Worm (Caenorhabditis elegans): ENCODE results near the gene W08E12.6.
"Not testable (repeated sequence)": the region's sequence is repeated elsewhere in the genome, so short reads cannot be mapped to it uniquely, and the experiment has no call there.

W08E12.6 gene

ce11 chrIV:3313311-3313710 lies 14.9 kb downstream of the W08E12.6 start:
- TF ChIP-seq dsc-1 (tag; optimal IDR thresholded peaks at IDR 0.05) = peak; percentile 46
- TF ChIP-seq nhr-47 (tag; optimal IDR thresholded peaks at IDR 0.05) = peak; percentile 84
- TF ChIP-seq lin-13 (GFP tag; optimal IDR thresholded peaks at IDR 0.05) = peak; percentile 3
- peak; percentile 91 for TF ChIP-seq nhr-85 (tag)
- TF ChIP-seq pax-3 (tag; optimal IDR thresholded peaks at IDR 0.05) = peak; percentile 37
- peak; percentile 88 to 92 for TF ChIP-seq lsy-2 (tag; optimal IDR thresholded peaks at IDR 0.05)
- TF ChIP-seq mdl-1 (tag; optimal IDR thresholded peaks at IDR 0.05) = peak in 1 of 2 experiments; percentile 7
- TF ChIP-seq ceh-88 (GFP tag; IDR thresholded peaks at IDR 0.05) = peak; percentile 91
- peak; percentile 66 for TF ChIP-seq tbx-2 (tag; optimal IDR thresholded peaks at IDR 0.05)
- TF ChIP-seq ceh-8 (GFP tag; optimal IDR thresholded peaks at IDR 0.05) = peak; percentile 34
- TF ChIP-seq unc-98 (GFP tag; IDR thresholded peaks at IDR 0.05) = peak; percentile 45; the same call in 1 of the 2 replicates
- peak; percentile 33 for TF ChIP-seq unc-86 (tag; optimal IDR thresholded peaks at IDR 0.05)
- peak; percentile 1 to 70 for TF ChIP-seq lin-35 (GFP tag; optimal IDR thresholded peaks at IDR 0.05)
- peak; percentile 10 for TF ChIP-seq egl-13 (tag; optimal IDR thresholded peaks at IDR 0.05)
- TF ChIP-seq lin-15B (tag; optimal IDR thresholded peaks at IDR 0.05) = peak; percentile 41
- peak; percentile 88 for TF ChIP-seq isw-1 (GFP tag; IDR thresholded peaks at IDR 0.05)
- peak in 1 of 2 experiments; percentile 1 for TF ChIP-seq ztf-11 (tag; optimal IDR thresholded peaks at IDR 0.05)
- peak; percentile 28 for TF ChIP-seq zip-4 (GFP tag; optimal IDR thresholded peaks at IDR 0.05)
- peak; percentile 55 for TF ChIP-seq rnt-1 (tag; optimal IDR thresholded peaks at IDR 0.05)
- TF ChIP-seq snu-23 (GFP tag; optimal IDR thresholded peaks at IDR 0.05) = peak; percentile 69
- peak; percentile 74 for TF ChIP-seq lin-14 (GFP tag; optimal IDR thresholded peaks at IDR 0.05)
- peak; percentile 78 for TF ChIP-seq nhr-90 (tag; optimal IDR thresholded peaks at IDR 0.05; ENCODE audit: poor library complexity)
- peak; percentile 63 for TF ChIP-seq xbp-1 (tag; optimal IDR thresholded peaks at IDR 0.05)
- TF ChIP-seq nhr-20 (tag; optimal IDR thresholded peaks at IDR 0.05) = peak; percentile 66
- TF ChIP-seq lir-3 (tag; optimal IDR thresholded peaks at IDR 0.05; ENCODE audit: poor library complexity) = peak; percentile 58
- peak; percentile 92 for TF ChIP-seq mab-9 (GFP tag; IDR thresholded peaks at IDR 0.05)
- TF ChIP-seq nhr-19 (GFP tag; conservative IDR thresholded peaks at IDR 0.05) = peak; percentile 97
- TF ChIP-seq swsn-7 (tag; optimal IDR thresholded peaks at IDR 0.05) = peak; percentile 61
- peak; percentile 70 for TF ChIP-seq F16B12.6 (tag; optimal IDR thresholded peaks at IDR 0.05)
- peak; percentile 49 to 72 (median 63) for TF ChIP-seq dpl-1 (GFP tag; optimal IDR thresholded peaks at IDR 0.05)
- TF ChIP-seq irx-1 (tag; optimal IDR thresholded peaks at IDR 0.05) = peak; percentile 53
- peak; percentile 59 for TF ChIP-seq C04F5.9 (tag; optimal IDR thresholded peaks at IDR 0.05)
- TF ChIP-seq nhr-71 (tag; optimal IDR thresholded peaks at IDR 0.05) = peak; percentile 81
- TF ChIP-seq fkh-8 (tag; optimal IDR thresholded peaks at IDR 0.05) = peak; percentile 23
- TF ChIP-seq grh-1 (GFP tag; IDR thresholded peaks at IDR 0.05) = peak; percentile 98
- peak in 1 of 6 experiments; percentile 8 for TF ChIP-seq elt-3 (tag; optimal IDR thresholded peaks at IDR 0.05)
- TF ChIP-seq efl-1 (optimal IDR thresholded peaks at IDR 0.05) = peak; percentile 69 to 76
- TF ChIP-seq efl-1 (GFP tag; optimal IDR thresholded peaks at IDR 0.05 in 1 of 2) = peak; percentile 56 to 97

- TF ChIP-seq lsy-2 (tag; optimal IDR thresholded peaks at IDR 0.05) = peak in 1 of 2 experiments; percentile 56
Observed at ce11 chrIV:3314099-3314498, 15.7 kb downstream of the W08E12.6 start.

DNA sequence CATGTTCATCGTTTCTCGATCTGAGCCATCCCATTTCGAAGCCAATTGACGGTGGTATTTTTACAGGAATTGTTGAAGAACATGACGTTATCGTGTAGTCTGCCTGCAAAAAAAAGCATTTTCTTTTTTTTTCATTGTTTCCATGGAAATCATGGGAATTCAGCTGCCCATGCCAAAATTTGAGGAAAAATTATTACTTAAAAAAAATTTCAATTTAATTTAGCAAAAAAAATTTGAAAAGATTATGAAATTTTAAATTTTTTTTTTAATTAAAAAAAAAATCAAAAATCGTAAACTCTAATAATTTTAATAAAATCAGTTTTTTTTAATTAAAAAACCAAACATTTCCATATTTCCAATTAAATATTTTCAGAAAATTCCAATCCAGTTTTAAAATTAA lies 33.4 kb downstream of the W08E12.6 start, which contains the start of gene F42A6.5:
Gene F42A6.5 (minus strand): TSS at position 101 of the 400 bp plus-strand sequence.
- TF ChIP-seq sox-4, nhr-47, mep-1 (tag; optimal IDR thresholded peaks at IDR 0.05): not testable (repeated sequence)
